Fruit fly (Drosophila melanogaster) whole organism, embryonic: Measurements from ENCODE around the gene RluA-1.

Source experiments
- CG10543 ChIP-seq: fragments of 200-800 bp; sonication (Bioruptor generic); optimal IDR thresholded peaks from 3 replicates; lab custom pipeline; 2017; ENCODE audit warnings: missing biosample characterization, mild to moderate bottlenecking, missing genetic modification characterization, moderate library complexity
- CG12659 ChIP-seq: fragments of 200-800 bp; sonication (Bioruptor generic); optimal IDR thresholded peaks from 3 replicates; lab custom pipeline; 2017; ENCODE audit warnings: mild to moderate bottlenecking, missing biosample characterization, missing genetic modification reagents, missing genetic modification characterization
- CG12744 ChIP-seq: fragments of 200-800 bp; sonication (Bioruptor generic); optimal IDR thresholded peaks from 2 replicates; lab custom pipeline; 2016; ENCODE audit warnings: missing biosample characterization, missing genetic modification characterization
- CG13624 ChIP-seq: fragments of 200-800 bp; sonication (Bioruptor generic); optimal IDR thresholded peaks from 2 replicates; lab custom pipeline; 2016; ENCODE audit warnings: missing biosample characterization, missing genetic modification characterization
- CG14710 ChIP-seq: fragments of 200-800 bp; sonication (Bioruptor generic); optimal IDR thresholded peaks from 3 replicates; lab custom pipeline; 2019; ENCODE audit warnings: missing biosample characterization, mild to moderate bottlenecking, missing genetic modification characterization, moderate library complexity
- CG18476 ChIP-seq: fragments of 200-800 bp; sonication (Bioruptor generic); optimal IDR thresholded peaks from 2 replicates; lab custom pipeline; 2016; ENCODE audit warnings: missing biosample characterization, mild to moderate bottlenecking, missing genetic modification characterization
- CG2116 ChIP-seq: fragments of 200-800 bp; sonication (Bioruptor generic); optimal IDR thresholded peaks from 3 replicates; lab custom pipeline; 2018; ENCODE audit warnings: missing biosample characterization, mild to moderate bottlenecking, missing genetic modification characterization
- CG2202 ChIP-seq: fragments of 200-800 bp; sonication (Bioruptor generic); optimal IDR thresholded peaks from 2 replicates; lab custom pipeline; 2018; ENCODE audit warnings: missing biosample characterization, mild to moderate bottlenecking, missing genetic modification characterization
- CG30403 ChIP-seq: fragments of 200-800 bp; sonication (Bioruptor generic); optimal IDR thresholded peaks from 3 replicates; lab custom pipeline; 2016; ENCODE audit warnings: missing biosample characterization, missing genetic modification characterization
- CG32532 ChIP-seq: fragments of 200-800 bp; sonication (Bioruptor generic); IDR thresholded peaks from 2 replicates; pipeline ENCODE4 v1.3.6; 2022; ENCODE audit warnings: missing biosample characterization, missing genetic modification characterization
- CG34422 ChIP-seq: fragments of 200-800 bp; sonication (Bioruptor generic); IDR thresholded peaks from 3 replicates; pipeline ENCODE4 v1.3.6; 2022; ENCODE audit warnings: missing biosample characterization, missing genetic modification characterization
- CG3838 ChIP-seq: fragments of 200-800 bp; sonication (Bioruptor generic); optimal IDR thresholded peaks from 3 replicates; lab custom pipeline; 2016; ENCODE audit warnings: missing biosample characterization, missing genetic modification characterization
- CG8089 ChIP-seq: fragments of 200-800 bp; sonication (Bioruptor generic); optimal IDR thresholded peaks from 3 replicates; lab custom pipeline; 2016; ENCODE audit warnings: missing biosample characterization, missing genetic modification characterization
- CG8388 ChIP-seq: fragments of 200-800 bp; sonication (Bioruptor generic); optimal IDR thresholded peaks from 2 replicates; lab custom pipeline; 2019; ENCODE audit warnings: missing biosample characterization, mild to moderate bottlenecking, missing genetic modification characterization, moderate library complexity
- CG8765 ChIP-seq: fragments of 200-800 bp; sonication (Bioruptor generic); IDR thresholded peaks from 2 replicates; pipeline ENCODE4 v1.3.6; 2022; ENCODE audit warnings: missing biosample characterization, missing genetic modification characterization
- CG8924 ChIP-seq: fragments of 200-800 bp; optimal IDR thresholded peaks from 3 replicates; lab custom pipeline; 2019; ENCODE audit warnings: missing biosample characterization, mild to moderate bottlenecking, missing genetic modification characterization, moderate library complexity
- CHES-1-like ChIP-seq: fragments of 200-800 bp; sonication (Bioruptor generic); optimal IDR thresholded peaks from 2 replicates; lab custom pipeline; 2016; ENCODE audit warnings: missing biosample characterization, missing genetic modification characterization
- D19B ChIP-seq: fragments of 200-800 bp; sonication (Bioruptor generic); optimal IDR thresholded peaks from 2 replicates; lab custom pipeline; 2017; ENCODE audit warnings: missing biosample characterization, mild to moderate bottlenecking, missing genetic modification characterization
- Dll ChIP-seq: fragments of 200-800 bp; sonication (Bioruptor generic); IDR thresholded peaks from 4 replicates; pipeline ENCODE4 v1.3.6; 2022; ENCODE audit warnings: missing biosample characterization, missing genetic modification characterization; ENCODE audit not compliant: partially characterized antibody
- Doc3 ChIP-seq: fragments of 200-800 bp; sonication (Bioruptor generic); IDR thresholded peaks from 3 replicates; pipeline ENCODE4 v1.3.6; 2022; ENCODE audit warnings: missing biosample characterization, missing genetic modification characterization; ENCODE audit not compliant: partially characterized antibody
- ERR ChIP-seq: fragments of 200-800 bp; sonication (Bioruptor generic); optimal IDR thresholded peaks from 2 replicates; lab custom pipeline; 2016; ENCODE audit warnings: missing biosample characterization, missing genetic modification characterization
- Ets97D ChIP-seq: fragments of 200-800 bp; sonication (Bioruptor generic); optimal IDR thresholded peaks from 3 replicates; lab custom pipeline; 2016; ENCODE audit warnings: missing biosample characterization, missing genetic modification characterization
- Mad ChIP-seq: fragments of 200-800 bp; sonication (Bioruptor generic); optimal IDR thresholded peaks from 2 replicates; lab custom pipeline; 2016; ENCODE audit warnings: missing biosample characterization, missing genetic modification characterization
- Mes4 ChIP-seq: fragments of 200-800 bp; sonication (Bioruptor generic); optimal IDR thresholded peaks from 2 replicates; lab custom pipeline; 2016; ENCODE audit warnings: missing biosample characterization, missing genetic modification characterization
- Optix ChIP-seq: fragments of 200-800 bp; sonication (Bioruptor generic); IDR thresholded peaks from 3 replicates; pipeline ENCODE4 v1.3.6; 2022; ENCODE audit warnings: missing biosample characterization, missing genetic modification characterization
- Ssrp ChIP-seq: fragments of 200-800 bp; sonication (Bioruptor generic); optimal IDR thresholded peaks from 2 replicates; lab custom pipeline; 2018; ENCODE audit warnings: missing biosample characterization, mild to moderate bottlenecking, missing genetic modification characterization, moderate library complexity
- Vsx1 ChIP-seq: fragments of 200-800 bp; sonication (Bioruptor generic); optimal IDR thresholded peaks from 2 replicates; lab custom pipeline; 2017; ENCODE audit warnings: missing biosample characterization, mild to moderate bottlenecking, missing genetic modification characterization, missing genetic modification reagents
- Xrp1 ChIP-seq: fragments of 200-800 bp; sonication (Bioruptor generic); IDR thresholded peaks from 2 replicates; pipeline ENCODE4 v1.3.6; 2022; ENCODE audit warnings: missing biosample characterization, missing genetic modification characterization
- abd-A ChIP-seq: fragments of 200-800 bp; sonication (Bioruptor generic); optimal IDR thresholded peaks from 3 replicates; lab custom pipeline; 2019; ENCODE audit warnings: missing biosample characterization, mild to moderate bottlenecking, missing genetic modification characterization, moderate library complexity
- al ChIP-seq: fragments of 200-800 bp; sonication (Bioruptor generic); IDR thresholded peaks from 2 replicates; pipeline ENCODE4 v1.3.6; 2022; ENCODE audit warnings: missing biosample characterization, missing genetic modification characterization
- ash1 ChIP-seq: fragments of 200-800 bp; sonication (Bioruptor generic); optimal IDR thresholded peaks from 2 replicates; lab custom pipeline; 2018; ENCODE audit warnings: missing biosample characterization, mild to moderate bottlenecking, missing genetic modification characterization
- bbx ChIP-seq: fragments of 200-800 bp; sonication (Bioruptor generic); IDR thresholded peaks from 2 replicates; pipeline ENCODE4 v1.3.6; 2022; ENCODE audit warnings: missing biosample characterization, missing genetic modification characterization; ENCODE audit not compliant: partially characterized antibody
- caup ChIP-seq: fragments of 200-800 bp; sonication (Bioruptor generic); optimal IDR thresholded peaks from 3 replicates; lab custom pipeline; 2017; ENCODE audit warnings: missing biosample characterization, mild to moderate bottlenecking, missing genetic modification characterization, moderate library complexity; ENCODE audit not compliant: severe bottlenecking
- chinmo ChIP-seq: fragments of 200-800 bp; sonication (Bioruptor generic); IDR thresholded peaks from 4 replicates; pipeline ENCODE4 v1.3.6; 2022; ENCODE audit warnings: missing biosample characterization, missing genetic modification characterization; ENCODE audit not compliant: partially characterized antibody
- crp ChIP-seq, 2 experiments: fragments of 200-800 bp; sonication (Bioruptor generic); optimal IDR thresholded peaks; 2 replicates in 1 of 2; 3 replicates in 1 of 2; lab custom pipeline; 2017; ENCODE audit warnings: missing biosample characterization in 2 of 2, missing genetic modification characterization in 2 of 2, mild to moderate bottlenecking in 1 of 2, moderate library complexity in 1 of 2
- da ChIP-seq: fragments of 200-800 bp; sonication (Bioruptor generic); optimal IDR thresholded peaks from 2 replicates; lab custom pipeline; 2016; ENCODE audit warnings: missing biosample characterization, missing genetic modification characterization
- disco-r ChIP-seq: fragments of 200-800 bp; sonication (Bioruptor generic); optimal IDR thresholded peaks from 2 replicates; lab custom pipeline; 2016; ENCODE audit warnings: missing biosample characterization, missing genetic modification characterization
- dpn ChIP-seq, 2 experiments: fragments of 200-800 bp; sonication (Bioruptor generic); optimal IDR thresholded peaks; 3 replicates each; lab custom pipeline; 2016; ENCODE audit warnings: missing biosample characterization in 2 of 2, missing genetic modification characterization in 2 of 2
- gcm ChIP-seq: fragments of 200-800 bp; sonication (Bioruptor generic); optimal IDR thresholded peaks from 2 replicates; lab custom pipeline; 2019; ENCODE audit warnings: missing biosample characterization, mild to moderate bottlenecking, missing genetic modification characterization, moderate library complexity
- gsb-n ChIP-seq: fragments of 200-800 bp; sonication (Bioruptor generic); optimal IDR thresholded peaks from 3 replicates; lab custom pipeline; 2018; ENCODE audit warnings: missing biosample characterization, mild to moderate bottlenecking, missing genetic modification characterization
- hth ChIP-seq: fragments of >200 bp; optimal IDR thresholded peaks from 2 replicates; lab custom pipeline; 2017; ENCODE audit warnings: inconsistent platforms
- lola ChIP-seq, 3 experiments: fragments of >200 bp in 2 of 3; fragments of 200-800 bp in 1 of 3; sonication (Bioruptor generic) in 1 of 3; optimal IDR thresholded peaks; 2 replicates each; lab custom pipeline; 2017 to 2019; ENCODE audit warnings: missing biosample characterization in 3 of 3, missing genetic modification characterization in 3 of 3, mild to moderate bottlenecking in 1 of 3, moderate library complexity in 1 of 3
- mld ChIP-seq: fragments of 200-800 bp; sonication (Bioruptor generic); IDR thresholded peaks from 3 replicates; pipeline ENCODE4 v1.3.6; 2022; ENCODE audit warnings: missing biosample characterization, missing genetic modification characterization; ENCODE audit not compliant: partially characterized antibody
- pum ChIP-seq: fragments of 200-800 bp; sonication (Bioruptor generic); optimal IDR thresholded peaks from 2 replicates; lab custom pipeline; 2016; ENCODE audit warnings: missing biosample characterization, missing genetic modification characterization
- pzg ChIP-seq: fragments of 200-800 bp; sonication (Bioruptor generic); optimal IDR thresholded peaks from 3 replicates; lab custom pipeline; 2018; ENCODE audit warnings: missing biosample characterization, mild to moderate bottlenecking, missing genetic modification characterization, moderate library complexity
- run ChIP-seq: fragments of 200-800 bp; sonication (Bioruptor generic); optimal IDR thresholded peaks from 3 replicates; lab custom pipeline; 2018; ENCODE audit warnings: missing biosample characterization, mild to moderate bottlenecking, missing genetic modification characterization
- sens ChIP-seq: fragments of 200-800 bp; sonication (Bioruptor generic); peaks from one replicate; lab custom pipeline; 2016; ENCODE audit warnings: missing biosample characterization, missing genetic modification characterization
- tna ChIP-seq: fragments of 200-800 bp; sonication (Bioruptor generic); IDR thresholded peaks from 2 replicates; pipeline ENCODE4 v1.3.6; 2022; ENCODE audit warnings: missing biosample characterization, missing genetic modification characterization; ENCODE audit not compliant: partially characterized antibody

The RluA-1 gene

DNA sequence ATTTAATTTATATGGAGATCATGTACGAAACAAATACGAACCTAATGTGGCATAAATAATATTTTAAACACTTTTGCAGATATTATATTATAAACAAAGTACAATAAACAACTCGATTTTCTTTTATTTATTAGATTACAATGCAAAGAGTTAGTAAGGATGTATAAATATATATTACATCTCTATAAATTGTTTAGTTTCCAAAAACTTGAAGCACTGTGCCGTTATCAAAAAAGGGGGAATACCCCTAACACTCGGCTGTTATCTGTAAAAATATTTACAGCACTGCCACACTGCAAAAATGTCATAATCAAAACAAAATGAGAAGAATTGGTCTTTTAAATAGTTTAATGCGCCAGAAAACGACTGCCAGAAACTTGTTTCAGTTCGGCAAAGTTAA, 45.6 kb downstream of the RluA-1 start, which contains the start of gene CG5188 (continued):
- TF ChIP-seq CG30403 (GFP tag; lab: Kevin White, UChicago), result peak; percentile 50
- 0 out of 2 replicates have a peak, but pooled peaks have one; percentile 31 for TF ChIP-seq al (GFP tag; lab: Robert Waterston, UW)
- peak; percentile 35; the same call in 1 of the 4 replicates for TF ChIP-seq Dll (GFP tag; lab: Robert Waterston, UW)
- no peak for TF ChIP-seq D19B (GFP tag; lab: Kevin White, UChicago)
- no peak for TF ChIP-seq da (GFP tag; lab: Kevin White, UChicago)
- TF ChIP-seq caup (GFP tag; lab: Kevin White, UChicago), result peak; percentile 47
- no peak for TF ChIP-seq Mes4 (GFP tag; lab: Kevin White, UChicago)
- no peak for TF ChIP-seq run (tag; lab: Kevin White, UChicago)
- TF ChIP-seq crp (GFP tag; optimal IDR thresholded peaks at IDR 0.05; lab: Kevin White, UChicago), result peak in 1 of 2 experiments; percentile 5
- no peak for TF ChIP-seq CG8765
- no peak for TF ChIP-seq sens (GFP tag; lab: Kevin White, UChicago)
- peak; percentile 42 for TF ChIP-seq CG14710 (tag; lab: Kevin White, UChicago)
- no peak for TF ChIP-seq bbx (GFP tag; lab: Robert Waterston, UW)
- TF ChIP-seq Ssrp, result peak; percentile 26
- TF ChIP-seq CHES-1-like (GFP tag; lab: Kevin White, UChicago), result peak; percentile 20
- no peak for TF ChIP-seq abd-A (tag; lab: Kevin White, UChicago)
- no peak for TF ChIP-seq CG3838
- no peak for TF ChIP-seq ash1 (GFP tag; lab: Kevin White, UChicago)
- TF ChIP-seq CG12744 (GFP tag; lab: Kevin White, UChicago), result no peak
- TF ChIP-seq CG34422, result peak; percentile 63; the same call in 2 of the 3 replicates
- peak; percentile 62; the same call in 1 of the 2 replicates for TF ChIP-seq Xrp1
- TF ChIP-seq Optix (GFP tag; lab: Robert Waterston, UW), result no peak
- TF ChIP-seq CG8089 (GFP tag; lab: Kevin White, UChicago), result no peak
- no peak for TF ChIP-seq Mad (GFP tag; lab: Kevin White, UChicago)

- TF ChIP-seq CG13624, result peak; percentile 33
- TF ChIP-seq CG12659 (GFP tag; lab: Kevin White, UChicago), result peak; percentile 82
- TF ChIP-seq CG8388 (GFP tag; lab: Kevin White, UChicago), result peak; percentile 21
- peak; percentile 7 for TF ChIP-seq CG18476 (GFP tag; lab: Kevin White, UChicago)
- TF ChIP-seq CG2202, result no peak
- peak; percentile 61; the same call in 1 of the 4 replicates for TF ChIP-seq chinmo (GFP tag; lab: Robert Waterston, UW)
- peak; percentile 57 for TF ChIP-seq gsb-n (tag; lab: Kevin White, UChicago)
- peak; percentile 51 for TF ChIP-seq pzg
- TF ChIP-seq Ets97D (GFP tag; lab: Kevin White, UChicago), result peak; percentile 83
- TF ChIP-seq tna (GFP tag; lab: Robert Waterston, UW), result peak; percentile 84
- peak in 1 of 3 experiments; percentile 19 for TF ChIP-seq lola (GFP tag; optimal IDR thresholded peaks at IDR 0.05; lab: Kevin White, UChicago)
- no peak for TF ChIP-seq CG32532
- TF ChIP-seq ERR (GFP tag; lab: Kevin White, UChicago), result no peak
- TF ChIP-seq disco-r, result no peak
- peak; percentile 76; the same call in 2 of the 3 replicates for TF ChIP-seq mld (GFP tag; lab: Robert Waterston, UW)
- no peak for TF ChIP-seq CG10543 (GFP tag; lab: Kevin White, UChicago)
- peak; percentile 40 for TF ChIP-seq gcm (GFP tag; lab: Kevin White, UChicago)
- TF ChIP-seq crp (GFP tag; optimal IDR thresholded peaks at IDR 0.05; lab: Kevin White, UChicago), result peak in 1 of 2 experiments; percentile 54
- TF ChIP-seq Doc3, result peak; percentile 57; the same call in 1 of the 3 replicates
- TF ChIP-seq dpn (GFP tag; optimal IDR thresholded peaks at IDR 0.05; lab: Kevin White, UChicago), result peak in 1 of 2 experiments; percentile 13
- TF ChIP-seq hth (lab: Kevin White, UChicago), result no peak
- TF ChIP-seq CG8924 (tag; lab: Kevin White, UChicago), result peak; percentile 69
- TF ChIP-seq CG2116 (GFP tag; lab: Kevin White, UChicago), result peak; percentile 94
- peak; percentile 10 for TF ChIP-seq pum (GFP tag; lab: Kevin White, UChicago)
- peak; percentile 69 for TF ChIP-seq Vsx1 (GFP tag; lab: Kevin White, UChicago)
Observed at dm6 chr2L:10426534-10427048, 47.6 kb downstream of the RluA-1 start, which contains the start of the genes SmB and KdelR. TSS of gene SmB (minus strand) at chr2L:10426627. TSS of gene KdelR (plus strand) at chr2L:10426887.
